Fruit fly (Drosophila melanogaster) whole organism, embryonic: ENCODE measurements around the gene CG7557.

ENCODE experiments used
- Asciz ChIP-seq: fragments of 200-800 bp; sonication (Bioruptor generic); optimal IDR thresholded peaks from 2 replicates; lab custom pipeline; 2017; ENCODE audit warnings: missing biosample characterization, mild to moderate bottlenecking, missing genetic modification characterization, missing genetic modification reagents
- CG10979 ChIP-seq: fragments of 200-800 bp; sonication (Bioruptor generic); optimal IDR thresholded peaks from 2 replicates; lab custom pipeline; 2018; ENCODE audit warnings: missing biosample characterization, mild to moderate bottlenecking, missing genetic modification characterization, moderate library complexity
- CG12391 ChIP-seq: fragments of 200-800 bp; sonication (Bioruptor generic); optimal IDR thresholded peaks from 3 replicates; lab custom pipeline; 2018; ENCODE audit warnings: missing biosample characterization, mild to moderate bottlenecking, missing genetic modification characterization, moderate library complexity
- CG13296 ChIP-seq: fragments of 200-800 bp; sonication (Bioruptor generic); optimal IDR thresholded peaks from 3 replicates; lab custom pipeline; 2018; ENCODE audit warnings: missing biosample characterization, mild to moderate bottlenecking, missing genetic modification characterization
- CG15601 ChIP-seq: fragments of 200-800 bp; sonication (Bioruptor generic); optimal IDR thresholded peaks from 3 replicates; lab custom pipeline; 2019; ENCODE audit warnings: missing biosample characterization, mild to moderate bottlenecking, missing genetic modification characterization, moderate library complexity
- CG18262 ChIP-seq: fragments of 200-800 bp; optimal IDR thresholded peaks from 3 replicates; lab custom pipeline; 2019; ENCODE audit warnings: missing biosample characterization, mild to moderate bottlenecking, missing genetic modification characterization, moderate library complexity
- CG2712 ChIP-seq: fragments of 200-800 bp; optimal IDR thresholded peaks from 3 replicates; lab custom pipeline; 2019; ENCODE audit warnings: missing biosample characterization, mild to moderate bottlenecking, missing genetic modification characterization, moderate library complexity
- CG33213 ChIP-seq: fragments of 200-800 bp; sonication (Bioruptor generic); optimal IDR thresholded peaks from 3 replicates; lab custom pipeline; 2016; ENCODE audit warnings: missing biosample characterization, missing genetic modification characterization
- CG4282 ChIP-seq: fragments of 200-800 bp; sonication (Bioruptor generic); optimal IDR thresholded peaks from 2 replicates; lab custom pipeline; 2016; ENCODE audit warnings: missing biosample characterization, missing genetic modification characterization
- CG4404 ChIP-seq: fragments of 200-800 bp; sonication (Bioruptor generic); IDR thresholded peaks from 2 replicates; pipeline ENCODE4 v1.3.6; 2022; ENCODE audit warnings: missing biosample characterization, missing genetic modification characterization
- CG5953 ChIP-seq: fragments of 200-800 bp; sonication (Bioruptor generic); IDR thresholded peaks from 2 replicates; pipeline ENCODE4 v1.3.6; 2022; ENCODE audit warnings: missing biosample characterization, missing genetic modification characterization
- CG6254 ChIP-seq: fragments of 200-800 bp; sonication (Bioruptor generic); optimal IDR thresholded peaks from 3 replicates; lab custom pipeline; 2017; ENCODE audit warnings: mild to moderate bottlenecking, missing biosample characterization, missing genetic modification reagents, missing genetic modification characterization
- CG7556 ChIP-seq: fragments of 200-800 bp; sonication (Bioruptor generic); optimal IDR thresholded peaks from 2 replicates; lab custom pipeline; 2017; ENCODE audit warnings: missing biosample characterization, mild to moderate bottlenecking, missing genetic modification characterization
- CG8290 ChIP-seq, 3 experiments: fragments of 200-800 bp; sonication (Bioruptor generic); optimal IDR thresholded peaks; 2 replicates each; lab custom pipeline; 2016 to 2019; ENCODE audit warnings: missing biosample characterization in 3 of 3, missing genetic modification characterization in 3 of 3, mild to moderate bottlenecking in 2 of 3, moderate library complexity in 1 of 3
- CG9797 ChIP-seq: fragments of 200-800 bp; sonication (Bioruptor generic); optimal IDR thresholded peaks from 3 replicates; lab custom pipeline; 2018; ENCODE audit warnings: missing biosample characterization, mild to moderate bottlenecking, missing genetic modification characterization
- Dek ChIP-seq: fragments of 200-800 bp; sonication (Bioruptor generic); optimal IDR thresholded peaks from 3 replicates; lab custom pipeline; 2019; ENCODE audit warnings: missing biosample characterization, mild to moderate bottlenecking, missing genetic modification characterization, moderate library complexity
- ERR ChIP-seq: fragments of 200-800 bp; sonication (Bioruptor generic); optimal IDR thresholded peaks from 2 replicates; lab custom pipeline; 2016; ENCODE audit warnings: missing biosample characterization, missing genetic modification characterization
- Fer3 ChIP-seq: fragments of 200-800 bp; sonication (Bioruptor generic); optimal IDR thresholded peaks from 2 replicates; lab custom pipeline; 2018; ENCODE audit warnings: missing biosample characterization, mild to moderate bottlenecking, missing genetic modification characterization, moderate library complexity
- GATAe ChIP-seq: fragments of 200-800 bp; sonication (Bioruptor generic); conservative IDR thresholded peaks from 2 replicates; pipeline ENCODE4 v1.3.6; 2022; ENCODE audit warnings: missing biosample characterization, missing genetic modification characterization
- Gug ChIP-seq: fragments of 200-800 bp; sonication (Bioruptor generic); IDR thresholded peaks from 4 replicates; pipeline ENCODE4 v1.3.6; 2022; ENCODE audit warnings: missing biosample characterization, missing genetic modification characterization
- HLH4C ChIP-seq: fragments of 200-800 bp; sonication (Bioruptor generic); IDR thresholded peaks from 3 replicates; pipeline ENCODE4 v1.3.6; 2022; ENCODE audit warnings: missing biosample characterization, missing genetic modification characterization; ENCODE audit not compliant: partially characterized antibody
- HLHmδ ChIP-seq: fragments of 200-800 bp; sonication (Bioruptor generic); optimal IDR thresholded peaks from 2 replicates; lab custom pipeline; 2018; ENCODE audit warnings: missing biosample characterization, mild to moderate bottlenecking, missing genetic modification characterization, moderate library complexity
- Hmr ChIP-seq: fragments of 200-800 bp; sonication (Bioruptor generic); optimal IDR thresholded peaks from 3 replicates; lab custom pipeline; 2017; ENCODE audit warnings: mild to moderate bottlenecking, missing biosample characterization, missing genetic modification reagents, missing genetic modification characterization
- Lpt ChIP-seq: fragments of >200 bp; optimal IDR thresholded peaks from 2 replicates; lab custom pipeline; 2018; ENCODE audit warnings: missing biosample characterization, missing genetic modification characterization
- NFAT ChIP-seq: fragments of 200-800 bp; sonication (Bioruptor generic); IDR thresholded peaks from 2 replicates; pipeline ENCODE4 v1.3.6; 2022; ENCODE audit warnings: missing biosample characterization, missing genetic modification characterization
- Ptx1 ChIP-seq: fragments of 200-800 bp; sonication (Bioruptor generic); IDR thresholded peaks from 2 replicates; pipeline ENCODE4 v1.3.6; 2022; ENCODE audit warnings: missing biosample characterization, missing genetic modification characterization
- Ssrp ChIP-seq: fragments of 200-800 bp; sonication (Bioruptor generic); optimal IDR thresholded peaks from 2 replicates; lab custom pipeline; 2018; ENCODE audit warnings: missing biosample characterization, mild to moderate bottlenecking, missing genetic modification characterization, moderate library complexity
- Xrp1 ChIP-seq: fragments of 200-800 bp; sonication (Bioruptor generic); IDR thresholded peaks from 2 replicates; pipeline ENCODE4 v1.3.6; 2022; ENCODE audit warnings: missing biosample characterization, missing genetic modification characterization
- bsh ChIP-seq, 2 experiments: fragments of 200-800 bp; sonication (Bioruptor generic); optimal IDR thresholded peaks; 2 replicates each; lab custom pipeline; 2017 to 2018; ENCODE audit warnings: mild to moderate bottlenecking in 2 of 2, missing biosample characterization in 2 of 2, missing genetic modification characterization in 2 of 2, moderate library complexity in 1 of 2
- chif ChIP-seq, 2 experiments: fragments of 200-800 bp; sonication (Bioruptor generic); optimal IDR thresholded peaks; 3 replicates each; lab custom pipeline; 2016; ENCODE audit warnings: missing biosample characterization in 2 of 2, missing genetic modification characterization in 2 of 2
- dan ChIP-seq: fragments of 200-800 bp; sonication (Bioruptor generic); IDR thresholded peaks from 2 replicates; pipeline ENCODE4 v1.3.6; 2022; ENCODE audit warnings: missing biosample characterization, missing genetic modification characterization
- dmrt11E ChIP-seq: fragments of 200-800 bp; sonication (Bioruptor generic); optimal IDR thresholded peaks from 3 replicates; lab custom pipeline; 2018; ENCODE audit warnings: missing biosample characterization, mild to moderate bottlenecking, missing genetic modification characterization, moderate library complexity
- fd96Cb ChIP-seq: fragments of 200-800 bp; sonication (Bioruptor generic); optimal IDR thresholded peaks from 2 replicates; lab custom pipeline; 2018; ENCODE audit warnings: missing biosample characterization, mild to moderate bottlenecking, missing genetic modification characterization, moderate library complexity
- gcm ChIP-seq: fragments of 200-800 bp; sonication (Bioruptor generic); optimal IDR thresholded peaks from 2 replicates; lab custom pipeline; 2019; ENCODE audit warnings: missing biosample characterization, mild to moderate bottlenecking, missing genetic modification characterization, moderate library complexity
- grau ChIP-seq: fragments of 200-800 bp; optimal IDR thresholded peaks from 3 replicates; lab custom pipeline; 2019; ENCODE audit warnings: missing biosample characterization, mild to moderate bottlenecking, missing genetic modification characterization, moderate library complexity
- gsb ChIP-seq: fragments of 200-800 bp; sonication (Bioruptor generic); IDR thresholded peaks from 2 replicates; pipeline ENCODE4 v1.3.6; 2022; ENCODE audit warnings: missing biosample characterization, missing genetic modification characterization
- kay ChIP-seq: fragments of 200-800 bp; sonication (Bioruptor generic); optimal IDR thresholded peaks from 2 replicates; lab custom pipeline; 2016; ENCODE audit warnings: missing biosample characterization, missing genetic modification characterization
- lola ChIP-seq, 3 experiments: fragments of >200 bp in 2 of 3; fragments of 200-800 bp in 1 of 3; sonication (Bioruptor generic) in 1 of 3; optimal IDR thresholded peaks; 2 replicates each; lab custom pipeline; 2017 to 2019; ENCODE audit warnings: missing biosample characterization in 3 of 3, missing genetic modification characterization in 3 of 3, mild to moderate bottlenecking in 1 of 3, moderate library complexity in 1 of 3
- phol ChIP-seq: fragments of 200-800 bp; sonication (Bioruptor generic); optimal IDR thresholded peaks from 3 replicates; lab custom pipeline; 2018; ENCODE audit warnings: missing biosample characterization, mild to moderate bottlenecking, missing genetic modification characterization, moderate library complexity
- pum ChIP-seq: fragments of 200-800 bp; sonication (Bioruptor generic); optimal IDR thresholded peaks from 2 replicates; lab custom pipeline; 2016; ENCODE audit warnings: missing biosample characterization, missing genetic modification characterization
- ro ChIP-seq: fragments of 200-800 bp; sonication (Bioruptor generic); IDR thresholded peaks from 2 replicates; pipeline ENCODE4 v1.3.6; 2022; ENCODE audit warnings: missing biosample characterization, missing genetic modification characterization
- sc ChIP-seq, 3 experiments: fragments of >200 bp in 2 of 3; fragments of 200-800 bp in 1 of 3; sonication (Bioruptor generic) in 1 of 3; optimal IDR thresholded peaks; 2 replicates in 2 of 3; 3 replicates in 1 of 3; lab custom pipeline; 2017; ENCODE audit warnings: mild to moderate bottlenecking in 1 of 3, missing biosample characterization in 1 of 3, missing genetic modification characterization in 1 of 3, missing genetic modification reagents in 1 of 3
- sens ChIP-seq: fragments of 200-800 bp; sonication (Bioruptor generic); peaks from one replicate; lab custom pipeline; 2016; ENCODE audit warnings: missing biosample characterization, missing genetic modification characterization
- slou ChIP-seq: fragments of 200-800 bp; sonication (Bioruptor generic); optimal IDR thresholded peaks from 3 replicates; lab custom pipeline; 2016; ENCODE audit warnings: missing biosample characterization, missing genetic modification characterization
- stwl ChIP-seq: fragments of 200-800 bp; sonication (Bioruptor generic); optimal IDR thresholded peaks from 3 replicates; lab custom pipeline; 2018; ENCODE audit warnings: missing biosample characterization, mild to moderate bottlenecking, missing genetic modification characterization, moderate library complexity
- tio ChIP-seq: fragments of 200-800 bp; sonication (Bioruptor generic); optimal IDR thresholded peaks from 2 replicates; lab custom pipeline; 2017; ENCODE audit warnings: missing biosample characterization, missing genetic modification characterization, inconsistent platforms
- wek ChIP-seq: fragments of 200-800 bp; sonication (Bioruptor generic); optimal IDR thresholded peaks from 3 replicates; lab custom pipeline; 2018; ENCODE audit warnings: missing biosample characterization, mild to moderate bottlenecking, missing genetic modification characterization, moderate library complexity
- zen2 ChIP-seq: fragments of 200-800 bp; sonication (Bioruptor generic); IDR thresholded peaks from 3 replicates; pipeline ENCODE4 v1.3.6; 2022; ENCODE audit warnings: missing biosample characterization, missing genetic modification characterization; ENCODE audit not compliant: partially characterized antibody

CG7557 gene

dm6 chr3L:11413697-11414096, 31.3 kb upstream of the CG7557 start (continued):
- TF ChIP-seq Gug (GFP tag; lab: Robert Waterston, UW): no peak
- TF ChIP-seq gcm (GFP tag; lab: Kevin White, UChicago): no peak
- TF ChIP-seq HLHmδ (GFP tag; lab: Kevin White, UChicago): no peak
- no peak for TF ChIP-seq Ptx1
- no peak for TF ChIP-seq pum (GFP tag; lab: Kevin White, UChicago)
- TF ChIP-seq Hmr (GFP tag; lab: Kevin White, UChicago): no peak
- TF ChIP-seq ERR (GFP tag; lab: Kevin White, UChicago): no peak
- TF ChIP-seq GATAe (GFP tag; lab: Robert Waterston, UW): no peak
- no peak for TF ChIP-seq Dek
- TF ChIP-seq wek (GFP tag; lab: Kevin White, UChicago): no peak
- no peak for TF ChIP-seq kay
- TF ChIP-seq CG13296 (GFP tag; lab: Kevin White, UChicago): no peak
- TF ChIP-seq CG9797 (GFP tag; lab: Kevin White, UChicago): no peak
- TF ChIP-seq Lpt: no peak
- TF ChIP-seq Ssrp (tag; lab: Kevin White, UChicago): peak; percentile 35
- no peak for TF ChIP-seq bsh (GFP tag; optimal IDR thresholded peaks at IDR 0.05; lab: Kevin White, UChicago)

DNA sequence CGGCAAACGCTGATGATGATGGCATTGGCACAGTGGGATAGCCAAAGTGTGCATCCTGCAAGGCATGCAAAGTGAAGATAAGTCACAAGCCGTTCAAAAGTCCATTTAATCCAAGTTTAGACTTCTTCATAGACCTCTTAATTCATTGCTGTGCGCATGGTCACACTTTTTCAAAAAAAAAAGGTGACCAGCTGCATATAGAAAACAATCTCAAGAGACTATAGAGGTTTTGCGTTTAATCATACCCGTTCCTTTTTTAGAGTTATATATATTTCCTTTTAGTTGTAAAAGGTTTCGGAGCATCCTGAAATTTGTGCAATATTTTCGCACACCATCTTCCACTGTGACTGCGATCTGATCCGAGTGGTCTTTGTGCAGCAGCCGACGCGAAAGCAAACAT, 30.5 kb upstream of the CG7557 start:
- TF ChIP-seq zen2 (GFP tag; lab: Robert Waterston, UW): no peak
- no peak for TF ChIP-seq NFAT (GFP tag; lab: Robert Waterston, UW)
- TF ChIP-seq CG8290 (GFP tag; optimal IDR thresholded peaks at IDR 0.05; lab: Kevin White, UChicago): peak; percentile 8
- no peak for TF ChIP-seq CG8290 (tag; optimal IDR thresholded peaks at IDR 0.05; lab: Kevin White, UChicago)
- TF ChIP-seq CG4404 (GFP tag; lab: Robert Waterston, UW): peak; percentile 29; the same call in 1 of the 2 replicates
- no peak for TF ChIP-seq CG33213 (GFP tag; lab: Kevin White, UChicago)
- TF ChIP-seq dmrt11E (tag; lab: Kevin White, UChicago): peak; percentile 61
- TF ChIP-seq HLH4C (GFP tag; lab: Robert Waterston, UW): no peak
- TF ChIP-seq CG4282 (GFP tag; lab: Kevin White, UChicago): no peak
- no peak for TF ChIP-seq slou (GFP tag; lab: Kevin White, UChicago)
- no peak for TF ChIP-seq kay
- no peak for TF ChIP-seq Fer3 (tag; lab: Kevin White, UChicago)
- TF ChIP-seq ro (GFP tag; lab: Robert Waterston, UW): no peak
- peak; percentile 9 for TF ChIP-seq grau (tag; lab: Kevin White, UChicago)
- peak; percentile 6 for TF ChIP-seq CG7556 (GFP tag; lab: Kevin White, UChicago)
- TF ChIP-seq CG2712: peak; percentile 51
- peak in 1 of 3 experiments; percentile 57 for TF ChIP-seq lola (GFP tag; optimal IDR thresholded peaks at IDR 0.05; lab: Kevin White, UChicago)
- TF ChIP-seq gsb (GFP tag; lab: Robert Waterston, UW): no peak
- TF ChIP-seq CG15601 (tag; lab: Kevin White, UChicago): peak; percentile 28
- peak; percentile 99 for TF ChIP-seq stwl (tag; lab: Kevin White, UChicago)
- TF ChIP-seq CG5953: 0 out of 2 replicates have a peak, but pooled peaks have one; percentile 28
- TF ChIP-seq dan (GFP tag; lab: Robert Waterston, UW): 0 out of 2 replicates have a peak, but pooled peaks have one; percentile 25
- TF ChIP-seq sens (GFP tag; lab: Kevin White, UChicago): peak; percentile 84
- no peak for TF ChIP-seq fd96Cb (tag; lab: Kevin White, UChicago)
- peak; percentile 44 for TF ChIP-seq CG18262 (tag; lab: Kevin White, UChicago)
- peak in 1 of 2 experiments; percentile 44 for TF ChIP-seq chif (GFP tag; optimal IDR thresholded peaks at IDR 0.05; lab: Kevin White, UChicago)
- TF ChIP-seq CG12391 (tag; lab: Kevin White, UChicago): peak; percentile 24
- TF ChIP-seq Asciz (GFP tag; lab: Kevin White, UChicago): no peak
- TF ChIP-seq Xrp1 (GFP tag; lab: Robert Waterston, UW): peak; percentile 43; the same call in 1 of the 2 replicates
- TF ChIP-seq tio: peak; percentile 39
- peak; percentile 8 for TF ChIP-seq phol
- no peak for TF ChIP-seq sc (optimal IDR thresholded peaks at IDR 0.05; lab: Kevin White, UChicago)
- no peak for TF ChIP-seq sc (GFP tag; optimal IDR thresholded peaks at IDR 0.05; lab: Kevin White, UChicago)
- TF ChIP-seq CG6254: peak; percentile 9
- peak; percentile 28 for TF ChIP-seq CG10979
